Comparison of ENCODE assay signal across 1 fruit fly cellular context in genomic region chr3R:17655040-17655439, dm6.
TF ChIP-seq lines count a peak whose summit lies in the region.

No protein-coding gene starts in this region.

TF ChIP-seq in whole organism, embryonic, 481 proteins besides CTCF, POLR2A, EP300 and RAD21 (continued from another document and continues in another):
- TF ChIP-seq Myb (GFP tag; optimal IDR thresholded peaks at IDR 0.05; lab: Kevin White, UChicago), result no peak
- TF ChIP-seq org-1 (GFP tag; optimal IDR thresholded peaks at IDR 0.05; lab: Kevin White, UChicago), result no peak
- no peak for TF ChIP-seq Dip2 (GFP tag; IDR thresholded peaks at IDR 0.05; lab: Robert Waterston, UW)
- no peak for TF ChIP-seq CG8290 (GFP tag; optimal IDR thresholded peaks at IDR 0.05; lab: Kevin White, UChicago)
- TF ChIP-seq CG8290 (tag; optimal IDR thresholded peaks at IDR 0.05; lab: Kevin White, UChicago), result peak; percentile 41 to 76
- no peak for TF ChIP-seq repo (GFP tag; optimal IDR thresholded peaks at IDR 0.05; lab: Kevin White, UChicago)
- no peak for TF ChIP-seq row (GFP tag; IDR thresholded peaks at IDR 0.05; lab: Robert Waterston, UW)
- no peak for TF ChIP-seq Side (GFP tag; optimal IDR thresholded peaks at IDR 0.05; lab: Kevin White, UChicago)
- no peak for TF ChIP-seq Ada2b (GFP tag; IDR thresholded peaks at IDR 0.05; lab: Robert Waterston, UW)
- TF ChIP-seq CG10979 (tag; optimal IDR thresholded peaks at IDR 0.05; lab: Kevin White, UChicago), result peak; percentile 41
- no peak for TF ChIP-seq al (GFP tag; IDR thresholded peaks at IDR 0.05; lab: Robert Waterston, UW)
- no peak for TF ChIP-seq zf30C (GFP tag; optimal IDR thresholded peaks at IDR 0.05; lab: Kevin White, UChicago)
- no peak for TF ChIP-seq Oaz (GFP tag; IDR thresholded peaks at IDR 0.05; lab: Robert Waterston, UW)
- TF ChIP-seq gsb (GFP tag; IDR thresholded peaks at IDR 0.05; lab: Robert Waterston, UW), result no peak
- TF ChIP-seq vnd (GFP tag; IDR thresholded peaks at IDR 0.05; lab: Robert Waterston, UW; ENCODE audit: partially characterized antibody), result no peak
- TF ChIP-seq bowl (GFP tag; IDR thresholded peaks at IDR 0.05; lab: Robert Waterston, UW), result no peak
- no peak for TF ChIP-seq insv (GFP tag; optimal IDR thresholded peaks at IDR 0.05; lab: Kevin White, UChicago)
- no peak for TF ChIP-seq p53 (GFP tag; optimal IDR thresholded peaks at IDR 0.05; lab: Kevin White, UChicago)
- TF ChIP-seq Hr78 (GFP tag; optimal IDR thresholded peaks at IDR 0.05; lab: Kevin White, UChicago), result no peak
- no peak for TF ChIP-seq run (tag; optimal IDR thresholded peaks at IDR 0.05; lab: Kevin White, UChicago)
- TF ChIP-seq CG5180 (GFP tag; optimal IDR thresholded peaks at IDR 0.05; lab: Kevin White, UChicago), result no peak
- no peak for TF ChIP-seq pum (GFP tag; optimal IDR thresholded peaks at IDR 0.05; lab: Kevin White, UChicago)
- TF ChIP-seq CrebB (tag; optimal IDR thresholded peaks at IDR 0.05; lab: Kevin White, UChicago), result peak; percentile 44
- TF ChIP-seq tin (GFP tag; optimal IDR thresholded peaks at IDR 0.05; lab: Kevin White, UChicago), result no peak
- no peak for TF ChIP-seq shn (GFP tag; optimal IDR thresholded peaks at IDR 0.05; lab: Kevin White, UChicago)
- TF ChIP-seq CG30403 (GFP tag; optimal IDR thresholded peaks at IDR 0.05; lab: Kevin White, UChicago), result no peak
- TF ChIP-seq Deaf1 (tag; optimal IDR thresholded peaks at IDR 0.05; lab: Kevin White, UChicago), result no peak
- no peak for TF ChIP-seq CG10959 (GFP tag; IDR thresholded peaks at IDR 0.05; lab: Robert Waterston, UW)
- TF ChIP-seq CG31388 (GFP tag; optimal IDR thresholded peaks at IDR 0.05; lab: Kevin White, UChicago), result no peak
- TF ChIP-seq CkIIα-i1 (GFP tag; IDR thresholded peaks at IDR 0.05; lab: Robert Waterston, UW), result no peak
- no peak for TF ChIP-seq Stat92E (GFP tag; optimal IDR thresholded peaks at IDR 0.05; lab: Kevin White, UChicago)
- no peak for TF ChIP-seq trem (tag; optimal IDR thresholded peaks at IDR 0.05; lab: Kevin White, UChicago)
- no peak for TF ChIP-seq Trl (optimal IDR thresholded peaks at IDR 0.05; lab: Kevin White, UChicago)
- TF ChIP-seq Trl (GFP tag; optimal IDR thresholded peaks at IDR 0.05; lab: Kevin White, UChicago), result no peak
- no peak for TF ChIP-seq CG3163 (GFP tag; optimal IDR thresholded peaks at IDR 0.05; lab: Kevin White, UChicago)
- no peak for TF ChIP-seq yki (optimal IDR thresholded peaks at IDR 0.05; lab: Kevin White, UChicago)
- no peak for TF ChIP-seq jumu (GFP tag; optimal IDR thresholded peaks at IDR 0.05; lab: Kevin White, UChicago)
- TF ChIP-seq CG16779 (GFP tag; IDR thresholded peaks at IDR 0.05; lab: Robert Waterston, UW), result no peak
- no peak for TF ChIP-seq CG42726 (GFP tag; IDR thresholded peaks at IDR 0.05; lab: Robert Waterston, UW; ENCODE audit: partially characterized antibody)
- TF ChIP-seq CG4282 (GFP tag; optimal IDR thresholded peaks at IDR 0.05; lab: Kevin White, UChicago), result no peak
- TF ChIP-seq Mes4 (GFP tag; optimal IDR thresholded peaks at IDR 0.05; lab: Kevin White, UChicago), result peak; percentile 17
- TF ChIP-seq chm (GFP tag; IDR thresholded peaks at IDR 0.05; lab: Robert Waterston, UW), result peak; percentile 67
- no peak for TF ChIP-seq luna (GFP tag; optimal IDR thresholded peaks at IDR 0.05; lab: Kevin White, UChicago)
- TF ChIP-seq CG34422 (GFP tag; IDR thresholded peaks at IDR 0.05; lab: Robert Waterston, UW), result no peak
- TF ChIP-seq ash1 (GFP tag; optimal IDR thresholded peaks at IDR 0.05; lab: Kevin White, UChicago), result no peak
- no peak for TF ChIP-seq Elba2 (GFP tag; optimal IDR thresholded peaks at IDR 0.05; lab: Kevin White, UChicago)
- TF ChIP-seq Gsc (GFP tag; IDR thresholded peaks at IDR 0.05; lab: Robert Waterston, UW), result no peak
- TF ChIP-seq CG6854 (GFP tag; optimal IDR thresholded peaks at IDR 0.05; lab: Kevin White, UChicago), result no peak
- TF ChIP-seq CG11504 (tag; optimal IDR thresholded peaks at IDR 0.05; lab: Kevin White, UChicago), result peak; percentile 15
- TF ChIP-seq CG1792 (GFP tag; optimal IDR thresholded peaks at IDR 0.05; lab: Kevin White, UChicago), result no peak
- TF ChIP-seq z (GFP tag; IDR thresholded peaks at IDR 0.05; lab: Robert Waterston, UW), result no peak
- TF ChIP-seq CoRest (tag; optimal IDR thresholded peaks at IDR 0.05; lab: Kevin White, UChicago), result peak; percentile 33
- peak; percentile 24 for TF ChIP-seq Spps (tag; optimal IDR thresholded peaks at IDR 0.05; lab: Kevin White, UChicago)
- no peak for TF ChIP-seq chinmo (GFP tag; IDR thresholded peaks at IDR 0.05; lab: Robert Waterston, UW; ENCODE audit: partially characterized antibody)
- peak; percentile 38 for TF ChIP-seq gsb-n (tag; optimal IDR thresholded peaks at IDR 0.05; lab: Kevin White, UChicago)
- TF ChIP-seq NK7.1 (GFP tag; optimal IDR thresholded peaks at IDR 0.05; lab: Kevin White, UChicago), result no peak
- no peak for TF ChIP-seq inv (GFP tag; IDR thresholded peaks at IDR 0.05; lab: Robert Waterston, UW; ENCODE audit: partially characterized antibody)
- TF ChIP-seq CG7271 (tag; optimal IDR thresholded peaks at IDR 0.05; lab: Kevin White, UChicago), result peak; percentile 93
- TF ChIP-seq Doc2 (GFP tag; IDR thresholded peaks at IDR 0.05; lab: Robert Waterston, UW), result no peak
- peak; percentile 47 for TF ChIP-seq CG4707 (GFP tag; optimal IDR thresholded peaks at IDR 0.05; lab: Kevin White, UChicago)
- no peak for TF ChIP-seq dpn (GFP tag; optimal IDR thresholded peaks at IDR 0.05; lab: Kevin White, UChicago)
- peak; percentile 24 for TF ChIP-seq HHEX (GFP tag; optimal IDR thresholded peaks at IDR 0.05; lab: Kevin White, UChicago)
- TF ChIP-seq CG34376 (GFP tag; optimal IDR thresholded peaks at IDR 0.05; lab: Kevin White, UChicago), result no peak
- TF ChIP-seq CG8089 (GFP tag; optimal IDR thresholded peaks at IDR 0.05; lab: Kevin White, UChicago), result no peak
- no peak for TF ChIP-seq CG17612 (GFP tag; IDR thresholded peaks at IDR 0.05; lab: Robert Waterston, UW)
- no peak for TF ChIP-seq pros (GFP tag; optimal IDR thresholded peaks at IDR 0.05; lab: Kevin White, UChicago)
- peak; percentile 10 for TF ChIP-seq caup (GFP tag; optimal IDR thresholded peaks at IDR 0.05; lab: Kevin White, UChicago; ENCODE audit: severe bottlenecking)
- no peak for TF ChIP-seq tio (GFP tag; optimal IDR thresholded peaks at IDR 0.05; lab: Kevin White, UChicago)
- TF ChIP-seq CG12942 (GFP tag; optimal IDR thresholded peaks at IDR 0.05; lab: Kevin White, UChicago), result no peak
- no peak for TF ChIP-seq Poxn (GFP tag; IDR thresholded peaks at IDR 0.05; lab: Robert Waterston, UW)
- TF ChIP-seq NfI (GFP tag; optimal IDR thresholded peaks at IDR 0.05; lab: Kevin White, UChicago), result peak; percentile 56
- TF ChIP-seq br (optimal IDR thresholded peaks at IDR 0.05; lab: Kevin White, UChicago), result no peak
- no peak for TF ChIP-seq gfzf (GFP tag; optimal IDR thresholded peaks at IDR 0.05; lab: Kevin White, UChicago)
- no peak for TF ChIP-seq CG11456 (GFP tag; IDR thresholded peaks at IDR 0.05; lab: Robert Waterston, UW)
- no peak for TF ChIP-seq Mad (GFP tag; optimal IDR thresholded peaks at IDR 0.05; lab: Kevin White, UChicago)
- no peak for TF ChIP-seq jing (GFP tag; optimal IDR thresholded peaks at IDR 0.05; lab: Kevin White, UChicago)
- no peak for TF ChIP-seq gcm2 (GFP tag; optimal IDR thresholded peaks at IDR 0.05; lab: Kevin White, UChicago)
- TF ChIP-seq nmo (GFP tag; optimal IDR thresholded peaks at IDR 0.05; lab: Kevin White, UChicago), result no peak
- no peak for TF ChIP-seq CG10209 (GFP tag; optimal IDR thresholded peaks at IDR 0.05; lab: Kevin White, UChicago)
- no peak for TF ChIP-seq Drgx (GFP tag; IDR thresholded peaks at IDR 0.05; lab: Robert Waterston, UW)
- TF ChIP-seq zen2 (GFP tag; IDR thresholded peaks at IDR 0.05; lab: Robert Waterston, UW; ENCODE audit: partially characterized antibody), result no peak
- no peak for TF ChIP-seq HLH54F (GFP tag; optimal IDR thresholded peaks at IDR 0.05; lab: Kevin White, UChicago)
- TF ChIP-seq Sry-δ (GFP tag; optimal IDR thresholded peaks at IDR 0.05; lab: Kevin White, UChicago), result no peak
- peak; percentile 7 for TF ChIP-seq CG15479 (GFP tag; optimal IDR thresholded peaks at IDR 0.05; lab: Kevin White, UChicago)
- no peak for TF ChIP-seq CG9797 (GFP tag; optimal IDR thresholded peaks at IDR 0.05; lab: Kevin White, UChicago)
- no peak for TF ChIP-seq CG5245 (GFP tag; optimal IDR thresholded peaks at IDR 0.05; lab: Kevin White, UChicago)
- TF ChIP-seq sima (GFP tag; optimal IDR thresholded peaks at IDR 0.05; lab: Kevin White, UChicago), result no peak
- TF ChIP-seq E2f2 (GFP tag; IDR thresholded peaks at IDR 0.05; lab: Robert Waterston, UW), result no peak
- TF ChIP-seq lab (GFP tag; optimal IDR thresholded peaks at IDR 0.05; lab: Kevin White, UChicago), result peak; percentile 30
- TF ChIP-seq Dad (GFP tag; optimal IDR thresholded peaks at IDR 0.05; lab: Kevin White, UChicago), result no peak
- no peak for TF ChIP-seq CG14860 (GFP tag; IDR thresholded peaks at IDR 0.05; lab: Robert Waterston, UW; ENCODE audit: partially characterized antibody)
- no peak for TF ChIP-seq CG8478 (optimal IDR thresholded peaks at IDR 0.05; lab: Kevin White, UChicago)
- TF ChIP-seq CG3838 (GFP tag; optimal IDR thresholded peaks at IDR 0.05; lab: Kevin White, UChicago), result no peak
- TF ChIP-seq CG8924 (tag; optimal IDR thresholded peaks at IDR 0.05; lab: Kevin White, UChicago), result no peak
- no peak for TF ChIP-seq Sin3A (optimal IDR thresholded peaks at IDR 0.05; lab: Kevin White, UChicago)
- no peak for TF ChIP-seq Med (GFP tag; lab: Kevin White, UChicago)
- no peak for TF ChIP-seq tna (GFP tag; IDR thresholded peaks at IDR 0.05; lab: Robert Waterston, UW; ENCODE audit: partially characterized antibody)
- TF ChIP-seq CG10543 (GFP tag; optimal IDR thresholded peaks at IDR 0.05; lab: Kevin White, UChicago), result no peak
- no peak for TF ChIP-seq fu2 (GFP tag; optimal IDR thresholded peaks at IDR 0.05; lab: Kevin White, UChicago)
- no peak for TF ChIP-seq Tbp (GFP tag; optimal IDR thresholded peaks at IDR 0.05; lab: Kevin White, UChicago)
- TF ChIP-seq lilli (GFP tag; optimal IDR thresholded peaks at IDR 0.05; lab: Kevin White, UChicago), result no peak
- no peak for TF ChIP-seq Fer2 (tag; optimal IDR thresholded peaks at IDR 0.05; lab: Kevin White, UChicago)
- TF ChIP-seq pan (optimal IDR thresholded peaks at IDR 0.05; lab: Kevin White, UChicago), result no peak
- peak in 1 of 2 experiments; percentile 25 for TF ChIP-seq pan (GFP tag; optimal IDR thresholded peaks at IDR 0.05 in 1 of 2, IDR thresholded peaks at IDR 0.05 in 1 of 2)
- TF ChIP-seq emc (GFP tag; optimal IDR thresholded peaks at IDR 0.05; lab: Kevin White, UChicago), result no peak
- peak; percentile 69 for TF ChIP-seq stwl (tag; optimal IDR thresholded peaks at IDR 0.05; lab: Kevin White, UChicago)
- no peak for TF ChIP-seq Ptx1 (GFP tag; IDR thresholded peaks at IDR 0.05; lab: Robert Waterston, UW)
- no peak for TF ChIP-seq Jarid2 (GFP tag; optimal IDR thresholded peaks at IDR 0.05; lab: Kevin White, UChicago)
- no peak for TF ChIP-seq Bgb (GFP tag; IDR thresholded peaks at IDR 0.05; lab: Robert Waterston, UW; ENCODE audit: partially characterized antibody)
- no peak for TF ChIP-seq fd96Cb (tag; optimal IDR thresholded peaks at IDR 0.05; lab: Kevin White, UChicago)
- no peak for TF ChIP-seq CG32767 (GFP tag; IDR thresholded peaks at IDR 0.05; lab: Robert Waterston, UW)
- peak; percentile 10 for TF ChIP-seq CG10267 (tag; optimal IDR thresholded peaks at IDR 0.05; lab: Kevin White, UChicago)
- no peak for TF ChIP-seq Doc3 (GFP tag; IDR thresholded peaks at IDR 0.05; lab: Robert Waterston, UW; ENCODE audit: partially characterized antibody)
- 0 out of 2 replicates have a peak, but pooled peaks have one; percentile 21 for TF ChIP-seq ap (GFP tag; IDR thresholded peaks at IDR 0.05; lab: Robert Waterston, UW)
- no peak for TF ChIP-seq CG8281 (tag; optimal IDR thresholded peaks at IDR 0.05; lab: Kevin White, UChicago)
- TF ChIP-seq mam (GFP tag; optimal IDR thresholded peaks at IDR 0.05; lab: Kevin White, UChicago), result no peak
- TF ChIP-seq Xbp1 (GFP tag; optimal IDR thresholded peaks at IDR 0.05; lab: Kevin White, UChicago), result no peak
- no peak for TF ChIP-seq CG3726 (GFP tag; IDR thresholded peaks at IDR 0.05; lab: Robert Waterston, UW)
- TF ChIP-seq ato (GFP tag; IDR thresholded peaks at IDR 0.05; lab: Robert Waterston, UW; ENCODE audit: partially characterized antibody), result no peak
- peak; percentile 2 for TF ChIP-seq twi (tag; optimal IDR thresholded peaks at IDR 0.05; lab: Kevin White, UChicago)
- no peak for TF ChIP-seq tx (GFP tag; optimal IDR thresholded peaks at IDR 0.05; lab: Kevin White, UChicago)
- TF ChIP-seq az2 (GFP tag; optimal IDR thresholded peaks at IDR 0.05; lab: Kevin White, UChicago), result no peak
- TF ChIP-seq bsh (GFP tag; optimal IDR thresholded peaks at IDR 0.05; lab: Kevin White, UChicago), result peak in 1 of 2 experiments; percentile 46
- TF ChIP-seq CG1602 (GFP tag; optimal IDR thresholded peaks at IDR 0.05; lab: Kevin White, UChicago), result no peak
- TF ChIP-seq sens-2 (GFP tag; IDR thresholded peaks at IDR 0.05; lab: Robert Waterston, UW), result 0 out of 2 replicates have a peak, but pooled peaks have one; percentile 43
- peak; percentile 16; the same call in 1 of the 2 replicates for TF ChIP-seq ranshi (GFP tag; IDR thresholded peaks at IDR 0.05; lab: Robert Waterston, UW)
- peak; percentile 21 for TF ChIP-seq dmrt11E (tag; optimal IDR thresholded peaks at IDR 0.05; lab: Kevin White, UChicago)
- TF ChIP-seq CG18262 (tag; optimal IDR thresholded peaks at IDR 0.05; lab: Kevin White, UChicago), result peak; percentile 5
- TF ChIP-seq zfh2 (GFP tag; optimal IDR thresholded peaks at IDR 0.05; lab: Kevin White, UChicago), result no peak
- TF ChIP-seq CG15514 (GFP tag; optimal IDR thresholded peaks at IDR 0.05; lab: Kevin White, UChicago), result no peak
- peak; percentile 29 for TF ChIP-seq salm (tag; optimal IDR thresholded peaks at IDR 0.05; lab: Kevin White, UChicago)
- TF ChIP-seq CG12219 (GFP tag; optimal IDR thresholded peaks at IDR 0.05; lab: Kevin White, UChicago), result peak; percentile 65
- TF ChIP-seq Dek (tag; optimal IDR thresholded peaks at IDR 0.05; lab: Kevin White, UChicago), result no peak
- TF ChIP-seq CG1024 (GFP tag; IDR thresholded peaks at IDR 0.05; lab: Robert Waterston, UW), result no peak
- TF ChIP-seq Hsf (GFP tag; optimal IDR thresholded peaks at IDR 0.05; lab: Kevin White, UChicago), result no peak
- no peak for TF ChIP-seq klu (GFP tag; IDR thresholded peaks at IDR 0.05; lab: Robert Waterston, UW)
- peak; percentile 44 for TF ChIP-seq onecut (GFP tag; IDR thresholded peaks at IDR 0.05; lab: Robert Waterston, UW)
- TF ChIP-seq trh (GFP tag; optimal IDR thresholded peaks at IDR 0.05; lab: Kevin White, UChicago), result no peak
- TF ChIP-seq PHDP (tag; optimal IDR thresholded peaks at IDR 0.05; lab: Kevin White, UChicago), result peak; percentile 64
